Worm (Caenorhabditis elegans) whole organism, mixed stage, embryonic: ENCODE measurements around the gene uso-1.

Source experiments
- blmp-1 ChIP-seq: fragments of 150-350 bp; optimal IDR thresholded peaks from 2 replicates; lab custom pipeline; 2014; ENCODE audit warnings: missing biosample characterization, missing genetic modification characterization
- ceh-43 ChIP-seq: fragments of 200-800 bp; sonication (Bioruptor generic); optimal IDR thresholded peaks from 2 replicates; lab custom pipeline; 2018; ENCODE audit warnings: mild to moderate bottlenecking, missing genetic modification characterization, moderate library complexity, missing compliant biosample characterization
- ceh-83 ChIP-seq: fragments of 200-800 bp; sonication (Bioruptor generic); optimal IDR thresholded peaks from 2 replicates; lab custom pipeline; 2018; ENCODE audit warnings: mild to moderate bottlenecking, missing genetic modification characterization, missing compliant biosample characterization
- ces-1 ChIP-seq: fragments of 150-350 bp; optimal IDR thresholded peaks from 2 replicates; lab custom pipeline; 2014; ENCODE audit warnings: missing biosample characterization, missing genetic modification reagents, missing genetic modification characterization
- cnd-1 ChIP-seq: fragments of 200-800 bp; sonication (Bioruptor generic); optimal IDR thresholded peaks from 2 replicates; lab custom pipeline; 2018; ENCODE audit warnings: mild to moderate bottlenecking, missing genetic modification characterization, missing compliant biosample characterization
- drap-1 ChIP-seq: fragments of 200-800 bp; sonication (Bioruptor generic); optimal IDR thresholded peaks from 3 replicates; lab custom pipeline; 2018; ENCODE audit warnings: mild to moderate bottlenecking, missing genetic modification characterization, missing compliant biosample characterization
- elt-1 ChIP-seq: sonication (generic microtip); optimal IDR thresholded peaks from 2 replicates; lab custom pipeline; 2017; ENCODE audit warnings: missing genetic modification characterization, mild to moderate bottlenecking, missing compliant biosample characterization, antibody characterized with exemption, moderate library complexity, borderline replicate concordance; ENCODE audit not compliant: insufficient read depth
- flh-1 ChIP-seq: fragments of 200-800 bp; sonication (Bioruptor generic); optimal IDR thresholded peaks from 2 replicates; lab custom pipeline; 2018; ENCODE audit warnings: mild to moderate bottlenecking, missing genetic modification characterization, moderate library complexity, missing compliant biosample characterization
- hlh-1 ChIP-seq: fragments of 150-350 bp; optimal IDR thresholded peaks from 2 replicates; lab custom pipeline; 2014; ENCODE audit warnings: missing biosample characterization, missing genetic modification reagents, missing genetic modification characterization
- lin-32 ChIP-seq: fragments of 200-800 bp; sonication (Bioruptor generic); optimal IDR thresholded peaks from 2 replicates; lab custom pipeline; 2018; ENCODE audit warnings: mild to moderate bottlenecking, missing genetic modification characterization, missing compliant biosample characterization
- lsy-2 ChIP-seq: fragments of 150-350 bp; optimal IDR thresholded peaks from 2 replicates; lab custom pipeline; 2014; ENCODE audit warnings: missing biosample characterization, missing genetic modification characterization
- mep-1 ChIP-seq: fragments of 150-350 bp; optimal IDR thresholded peaks from 2 replicates; lab custom pipeline; 2017; ENCODE audit warnings: missing biosample characterization, missing genetic modification reagents, missing genetic modification characterization, inconsistent platforms
- mls-2 ChIP-seq: sonication (generic microtip); optimal IDR thresholded peaks from 2 replicates; lab custom pipeline; 2016; ENCODE audit warnings: mild to moderate bottlenecking, missing genetic modification characterization, moderate library complexity, missing compliant biosample characterization
- nhr-12 ChIP-seq: fragments of 150-350 bp; optimal IDR thresholded peaks from 2 replicates; lab custom pipeline; 2014; ENCODE audit warnings: missing biosample characterization, missing genetic modification characterization
- nhr-2 ChIP-seq: fragments of 150-350 bp; optimal IDR thresholded peaks from 2 replicates; lab custom pipeline; 2014; ENCODE audit warnings: missing biosample characterization, missing genetic modification characterization
- nhr-76 ChIP-seq: sonication (generic microtip); optimal IDR thresholded peaks from 2 replicates; lab custom pipeline; 2017; ENCODE audit warnings: missing biosample characterization, missing genetic modification characterization
- pha-4 ChIP-seq: fragments of 150-350 bp; optimal IDR thresholded peaks from 2 replicates; lab custom pipeline; 2018; ENCODE audit warnings: missing biosample characterization, missing genetic modification reagents, missing genetic modification characterization
- sem-2 ChIP-seq: fragments of 200-800 bp; sonication (Bioruptor generic); optimal IDR thresholded peaks from 2 replicates; lab custom pipeline; 2018; ENCODE audit warnings: mild to moderate bottlenecking, missing genetic modification characterization, missing compliant biosample characterization
- snpc-4 ChIP-seq: fragments of 150-350 bp; optimal IDR thresholded peaks from 2 replicates; lab custom pipeline; 2014; ENCODE audit warnings: missing biosample characterization, missing genetic modification characterization
- sptf-1 ChIP-seq: sonication (generic microtip); optimal IDR thresholded peaks from 2 replicates; lab custom pipeline; 2017; ENCODE audit warnings: mild to moderate bottlenecking, missing genetic modification characterization, moderate library complexity, missing compliant biosample characterization
- tbx-8 ChIP-seq: fragments of 200-800 bp; sonication (Bioruptor generic); optimal IDR thresholded peaks from 2 replicates; lab custom pipeline; 2018; ENCODE audit warnings: mild to moderate bottlenecking, missing genetic modification characterization, moderate library complexity, missing compliant biosample characterization
- unc-120 ChIP-seq: sonication (generic microtip); optimal IDR thresholded peaks from 2 replicates; lab custom pipeline; 2017; ENCODE audit warnings: missing genetic modification characterization, missing compliant biosample characterization; ENCODE audit not compliant: poor library complexity, severe bottlenecking
- zip-8 ChIP-seq: fragments of 150-350 bp; optimal IDR thresholded peaks from 2 replicates; lab custom pipeline; 2014; ENCODE audit warnings: missing biosample characterization, missing genetic modification characterization
- ztf-11 ChIP-seq: fragments of 150-350 bp; optimal IDR thresholded peaks from 2 replicates; lab custom pipeline; 2014; ENCODE audit warnings: missing biosample characterization, missing genetic modification characterization

uso-1 gene

ce11 chrIV:13454698-13455097 is at the start of gene uso-1:
uso-1 (minus strand) TSS chrIV:13454798.
- no peak for TF ChIP-seq hlh-1
- no peak for TF ChIP-seq mls-2 (tag; lab: Kevin White, UChicago)
- TF ChIP-seq nhr-76 (tag; lab: Kevin White, UChicago): no peak
- TF ChIP-seq nhr-12: no peak
- TF ChIP-seq zip-8 (tag; lab: Kevin White, UChicago): no peak
- no peak for TF ChIP-seq nhr-2 (tag; lab: Kevin White, UChicago)
- TF ChIP-seq ceh-83 (GFP tag; lab: Kevin White, UChicago): no peak
- TF ChIP-seq, all 35 proteins: peak for 0

ce11 chrIV:13502806-13503363 is 48.3 kb upstream of the uso-1 start, which contains the start of gene tbc-9:
tbc-9 (minus strand) TSS chrIV:13502856.
- no peak for TF ChIP-seq flh-1 (GFP tag; lab: Kevin White, UChicago)
- TF ChIP-seq pha-4: no peak
- TF ChIP-seq hlh-1: no peak
- no peak for TF ChIP-seq nhr-76 (tag; lab: Kevin White, UChicago)
- TF ChIP-seq unc-120 (tag; lab: Kevin White, UChicago): no peak

- TF ChIP-seq nhr-2 (tag; lab: Kevin White, UChicago): no peak
- TF ChIP-seq mep-1 (tag; lab: Kevin White, UChicago): no peak
- TF ChIP-seq mls-2 (tag; lab: Kevin White, UChicago): no peak
- no peak for TF ChIP-seq ces-1
- TF ChIP-seq zip-8 (tag; lab: Kevin White, UChicago): no peak
These were observed 39.1 kb upstream of the uso-1 start for ce11 chrIV:13493719-13494118.

ce11 chrIV:13492271-13492670 is 37.7 kb upstream of the uso-1 start, which contains the start of gene Y45F10A.7:
Y45F10A.7 (plus strand) TSS chrIV:13492571.
- TF ChIP-seq ceh-83 (GFP tag; lab: Kevin White, UChicago): no peak
- no peak for TF ChIP-seq pha-4
- TF ChIP-seq lsy-2: no peak
- TF ChIP-seq zip-8 (tag; lab: Kevin White, UChicago): no peak
- no peak for TF ChIP-seq hlh-1
- no peak for TF ChIP-seq ces-1
- TF ChIP-seq sptf-1 (tag; lab: Kevin White, UChicago): no peak
- no peak for TF ChIP-seq mep-1 (tag; lab: Kevin White, UChicago)
- no peak for TF ChIP-seq sem-2 (GFP tag; lab: Kevin White, UChicago)
- no peak for TF ChIP-seq unc-120 (tag; lab: Kevin White, UChicago)
- TF ChIP-seq blmp-1: no peak
- TF ChIP-seq tbx-8 (GFP tag; lab: Kevin White, UChicago): no peak
- no peak for TF ChIP-seq lin-32 (GFP tag; lab: Kevin White, UChicago)
- TF ChIP-seq ceh-43 (GFP tag; lab: Kevin White, UChicago): no peak
- no peak for TF ChIP-seq flh-1 (GFP tag; lab: Kevin White, UChicago)
- no peak for TF ChIP-seq nhr-2 (tag; lab: Kevin White, UChicago)
- TF ChIP-seq mls-2 (tag; lab: Kevin White, UChicago): no peak
- TF ChIP-seq, all 35 proteins: peak for 0

ce11 chrIV:13487596-13487995 is 33.0 kb upstream of the uso-1 start:
- no peak for TF ChIP-seq elt-1

ce11 chrIV:13487019-13487418 is 32.4 kb upstream of the uso-1 start:
- TF ChIP-seq pha-4 (no peak), ces-1 (no peak)

ce11 chrIV:13483596-13483995 is 29.0 kb upstream of the uso-1 start:
- no peak for TF ChIP-seq cnd-1

ce11 chrIV:13482469-13482868 is 27.9 kb upstream of the uso-1 start, which contains the start of gene Y38H8A.1:
Y38H8A.1 (plus strand) TSS chrIV:13482769.
- TF ChIP-seq sptf-1 (tag; lab: Kevin White, UChicago) (no peak), ztf-11 (tag; lab: Kevin White, UChicago) (no peak), snpc-4 (tag; lab: Kevin White, UChicago) (no peak), ces-1 (no peak), hlh-1 (no peak), drap-1 (GFP tag; lab: Kevin White, UChicago) (no peak), lsy-2 (no peak), pha-4 (no peak)
